Worm (Caenorhabditis elegans): ENCODE data around the gene ZK470.4.

DNA sequence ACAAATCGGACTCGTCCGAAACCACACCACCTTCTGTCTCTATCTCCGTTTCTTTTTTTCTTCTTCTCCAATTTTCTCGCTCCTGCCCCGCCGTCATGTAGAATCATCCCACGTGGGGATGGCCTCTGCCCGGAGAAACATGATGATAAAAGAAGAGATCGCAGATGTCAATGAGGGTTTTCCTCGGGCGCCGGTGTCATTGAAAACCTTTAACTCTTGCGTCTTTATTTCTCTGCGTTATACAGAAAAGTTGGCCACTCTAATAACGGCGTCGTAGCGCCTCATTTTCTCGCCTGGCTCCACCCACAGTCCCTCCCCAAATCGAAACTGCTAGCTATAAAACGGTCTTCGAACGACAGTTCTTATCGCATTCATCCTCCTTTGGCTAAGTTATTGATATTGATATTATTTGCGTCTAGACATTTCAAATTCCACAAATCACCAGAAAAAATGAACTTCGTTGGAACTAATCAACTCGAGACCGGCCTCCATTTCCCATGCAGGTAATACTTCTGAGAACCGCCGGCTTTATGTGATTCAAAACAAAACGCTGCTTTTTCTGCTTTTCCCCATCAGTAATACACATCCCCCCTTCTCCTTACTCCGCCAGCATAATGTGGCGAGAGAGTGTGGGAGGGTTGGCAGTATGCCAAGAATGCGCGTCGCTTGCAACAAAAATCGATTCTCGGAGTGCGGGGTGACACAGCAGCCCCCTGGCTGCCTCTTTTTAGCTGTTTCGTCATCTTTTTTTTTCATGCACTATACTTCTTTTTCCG is 5.7 kb upstream of the ZK470.4 start:
- TF ChIP-seq ama-1 (optimal IDR thresholded peaks at IDR 0.05) (no peak), scrt-1 (GFP tag; IDR thresholded peaks at IDR 0.05) (no peak), hmg-4 (GFP tag; optimal IDR thresholded peaks at IDR 0.05) (no peak), ceh-13 (GFP tag; optimal IDR thresholded peaks at IDR 0.05) (no peak), flt-1 (GFP tag; IDR thresholded peaks at IDR 0.05) (no peak)
